Fruit fly (Drosophila melanogaster) whole organism, pupa: ENCODE measurements around the gene Piezo.

Source experiments
- CG14655 ChIP-seq: fragments of 200-800 bp; sonication (Bioruptor generic); optimal IDR thresholded peaks from 3 replicates; lab custom pipeline; 2017; ENCODE audit warnings: mild to moderate bottlenecking, missing biosample characterization, missing genetic modification reagents, missing genetic modification characterization
- CG15710 ChIP-seq: fragments of 200-800 bp; sonication (Bioruptor generic); optimal IDR thresholded peaks from 2 replicates; lab custom pipeline; 2018; ENCODE audit warnings: missing biosample characterization, mild to moderate bottlenecking, missing genetic modification characterization, moderate library complexity
- CG17806 ChIP-seq: fragments of 200-800 bp; sonication (Bioruptor generic); optimal IDR thresholded peaks from 2 replicates; lab custom pipeline; 2018; ENCODE audit warnings: missing biosample characterization, mild to moderate bottlenecking, missing genetic modification characterization, moderate library complexity
- CG4496 ChIP-seq: fragments of 200-800 bp; sonication (Bioruptor generic); IDR thresholded peaks from 3 replicates; pipeline ENCODE4 v1.3.6; 2022; ENCODE audit warnings: missing biosample characterization, missing genetic modification characterization
- D1 ChIP-seq: fragments of 200-800 bp; sonication (Bioruptor generic); optimal IDR thresholded peaks from 2 replicates; lab custom pipeline; 2018; ENCODE audit warnings: missing biosample characterization, mild to moderate bottlenecking, missing genetic modification characterization, moderate library complexity
- Pif1A ChIP-seq: fragments of 200-800 bp; sonication (Bioruptor generic); optimal IDR thresholded peaks from 3 replicates; lab custom pipeline; 2016; ENCODE audit warnings: missing biosample characterization, missing genetic modification characterization
- Snoo ChIP-seq: fragments of 200-800 bp; sonication (Bioruptor generic); optimal IDR thresholded peaks from 3 replicates; lab custom pipeline; 2017; ENCODE audit warnings: missing biosample characterization, mild to moderate bottlenecking, missing genetic modification characterization, inconsistent platforms
- gl ChIP-seq: fragments of 200-800 bp; sonication (Bioruptor generic); optimal IDR thresholded peaks from 2 replicates; lab custom pipeline; 2018; ENCODE audit warnings: missing biosample characterization, mild to moderate bottlenecking, missing genetic modification characterization

dm6 chr2L:8159498-8159897 lies 3.4 kb upstream of the Piezo start, which contains the start of the genes PAPLA1 and Rbsn-5:
- TF ChIP-seq Pif1A (GFP tag; lab: Kevin White, UChicago) (peak; percentile 94), gl (peak; percentile 75), CG14655 (GFP tag; lab: Kevin White, UChicago) (peak; percentile 89), D1 (tag; lab: Kevin White, UChicago) (peak; percentile 72), CG15710 (tag; lab: Kevin White, UChicago) (peak; percentile 90), CG17806 (tag; lab: Kevin White, UChicago) (peak; percentile 94), Snoo (tag; lab: Kevin White, UChicago) (peak; percentile 90), CG4496 (peak; percentile 89)
